Worm (Caenorhabditis elegans) whole organism, mixed stage, embryonic: ENCODE data around the gene fbxc-50.

Source experiments
- ceh-83 ChIP-seq: fragments of 200-800 bp; sonication (Bioruptor generic); optimal IDR thresholded peaks from 2 replicates; lab custom pipeline; 2018; ENCODE audit warnings: mild to moderate bottlenecking, missing genetic modification characterization, missing compliant biosample characterization
- ces-1 ChIP-seq: fragments of 150-350 bp; optimal IDR thresholded peaks from 2 replicates; lab custom pipeline; 2014; ENCODE audit warnings: missing biosample characterization, missing genetic modification reagents, missing genetic modification characterization
- flh-1 ChIP-seq: fragments of 200-800 bp; sonication (Bioruptor generic); optimal IDR thresholded peaks from 2 replicates; lab custom pipeline; 2018; ENCODE audit warnings: mild to moderate bottlenecking, missing genetic modification characterization, moderate library complexity, missing compliant biosample characterization
- nhr-12 ChIP-seq: fragments of 150-350 bp; optimal IDR thresholded peaks from 2 replicates; lab custom pipeline; 2014; ENCODE audit warnings: missing biosample characterization, missing genetic modification characterization
- nhr-237 ChIP-seq: fragments of 150-350 bp; optimal IDR thresholded peaks from 2 replicates; lab custom pipeline; 2014; ENCODE audit warnings: missing biosample characterization, missing genetic modification characterization
- nhr-76 ChIP-seq: sonication (generic microtip); optimal IDR thresholded peaks from 2 replicates; lab custom pipeline; 2017; ENCODE audit warnings: missing biosample characterization, missing genetic modification characterization
- pha-4 ChIP-seq: fragments of 150-350 bp; optimal IDR thresholded peaks from 2 replicates; lab custom pipeline; 2018; ENCODE audit warnings: missing biosample characterization, missing genetic modification reagents, missing genetic modification characterization
- ztf-11 ChIP-seq: fragments of 150-350 bp; optimal IDR thresholded peaks from 2 replicates; lab custom pipeline; 2014; ENCODE audit warnings: missing biosample characterization, missing genetic modification characterization

- TF ChIP-seq nhr-12 (tag; lab: Kevin White, UChicago) (no peak), pha-4 (tag; lab: Kevin White, UChicago) (no peak), ceh-83 (GFP tag; lab: Kevin White, UChicago) (no peak), nhr-237 (tag; lab: Kevin White, UChicago) (no peak), nhr-76 (tag; lab: Kevin White, UChicago) (no peak), ztf-11 (no peak), flh-1 (GFP tag; lab: Kevin White, UChicago) (no peak), ces-1 (GFP tag; lab: Kevin White, UChicago) (no peak)
Observed at ce11 chrII:3267365-3267764, 19.4 kb upstream of the fbxc-50 start, which contains the start of gene F02E11.7.
